Worm (Caenorhabditis elegans) whole organism, young adult: ENCODE measurements around the gene F44E2.6.
A peak's percentile ranks its signal among the peaks of the same experiment; 100 is the strongest.

Source experiments
- B0035.1 ChIP-seq: sonication (generic microtip); optimal IDR thresholded peaks from 2 replicates; lab custom pipeline; 2016; ENCODE audit warnings: missing genetic modification characterization, mild to moderate bottlenecking, missing compliant biosample characterization, missing genotype, missing genetic modification reagents
- B0336.3 ChIP-seq: fragments of 200-800 bp; sonication (Bioruptor generic); IDR thresholded peaks from 2 replicates; pipeline ENCODE4 v1.3.6; 2022; ENCODE audit warnings: missing genetic modification characterization, missing compliant biosample characterization
- C06A6.2 ChIP-seq: fragments of 200-800 bp; sonication (Bioruptor generic); conservative IDR thresholded peaks from 2 replicates; pipeline ENCODE4 v1.3.6; 2022; ENCODE audit warnings: missing genetic modification characterization, missing compliant biosample characterization
- C17E4.6 ChIP-seq: fragments of 200-800 bp; sonication (Bioruptor generic); IDR thresholded peaks from 2 replicates; pipeline ENCODE4 v1.3.6; 2022; ENCODE audit warnings: missing genetic modification reagents, missing genetic modification characterization, missing compliant biosample characterization
- F33H1.4 ChIP-seq: fragments of 200-800 bp; sonication (Bioruptor generic); IDR thresholded peaks from 2 replicates; pipeline ENCODE4 v1.3.6; 2022; ENCODE audit warnings: missing genetic modification reagents, missing genetic modification characterization, missing compliant biosample characterization
- F37B4.10 ChIP-seq: fragments of 200-800 bp; sonication (Bioruptor generic); IDR thresholded peaks from 2 replicates; pipeline ENCODE4 v1.3.6; 2022; ENCODE audit warnings: missing genetic modification characterization, missing compliant biosample characterization
- F52B5.7 ChIP-seq: sonication (generic microtip); optimal IDR thresholded peaks from 2 replicates; lab custom pipeline; 2016; ENCODE audit warnings: mild to moderate bottlenecking, missing genetic modification characterization, missing compliant biosample characterization
- Y53G8AR.9 ChIP-seq: fragments of 200-800 bp; sonication (Bioruptor generic); conservative IDR thresholded peaks from 2 replicates; pipeline ENCODE4 v1.3.6; 2022; ENCODE audit warnings: missing genetic modification reagents, missing genetic modification characterization, missing compliant biosample characterization
- Y56A3A.18 ChIP-seq: fragments of 200-800 bp; sonication (Bioruptor generic); IDR thresholded peaks from 2 replicates; pipeline ENCODE4 v1.3.6; 2022; ENCODE audit warnings: missing genetic modification reagents, missing genetic modification characterization, missing compliant biosample characterization
- Y67H2A.10 ChIP-seq: fragments of 200-800 bp; sonication (Bioruptor generic); conservative IDR thresholded peaks from 2 replicates; pipeline ENCODE4 v1.3.6; 2022; ENCODE audit warnings: missing genetic modification reagents, missing genetic modification characterization, missing compliant biosample characterization
- ZK185.1 ChIP-seq: sonication (generic microtip); optimal IDR thresholded peaks from 2 replicates; lab custom pipeline; 2016; ENCODE audit warnings: mild to moderate bottlenecking, missing genetic modification characterization, missing compliant biosample characterization; ENCODE audit not compliant: poor library complexity, severe bottlenecking
- atf-7 ChIP-seq: sonication (generic microtip); optimal IDR thresholded peaks from 2 replicates; lab custom pipeline; 2017; ENCODE audit warnings: mild to moderate bottlenecking, missing genetic modification characterization, missing compliant biosample characterization
- attf-5 ChIP-seq: fragments of 200-800 bp; sonication (Bioruptor generic); optimal IDR thresholded peaks from 2 replicates; lab custom pipeline; 2018; ENCODE audit warnings: mild to moderate bottlenecking, missing genetic modification characterization, missing compliant biosample characterization
- ceh-27 ChIP-seq: fragments of 200-800 bp; sonication (Bioruptor generic); optimal IDR thresholded peaks from 2 replicates; lab custom pipeline; 2018; ENCODE audit warnings: mild to moderate bottlenecking, missing genetic modification characterization, moderate library complexity, missing compliant biosample characterization
- dox-1 ChIP-seq: fragments of 200-800 bp; sonication (Bioruptor generic); IDR thresholded peaks from 2 replicates; pipeline ENCODE4 v1.3.6; 2022; ENCODE audit warnings: missing genetic modification reagents, missing genetic modification characterization, missing compliant biosample characterization
- dpff-1 ChIP-seq: sonication (generic microtip); optimal IDR thresholded peaks from 2 replicates; lab custom pipeline; 2017; ENCODE audit warnings: mild to moderate bottlenecking, missing genetic modification characterization, missing compliant biosample characterization
- efl-1 ChIP-seq: fragments of 150-350 bp; optimal IDR thresholded peaks from 2 replicates; lab custom pipeline; 2014; ENCODE audit warnings: missing biosample characterization, missing genetic modification reagents, missing genetic modification characterization
- egl-18 ChIP-seq: fragments of 200-800 bp; sonication (Bioruptor generic); IDR thresholded peaks from 2 replicates; pipeline ENCODE4 v1.3.6; 2022; ENCODE audit warnings: missing genetic modification reagents, missing genetic modification characterization, missing compliant biosample characterization
- egrh-3 ChIP-seq: fragments of 200-800 bp; sonication (Bioruptor generic); IDR thresholded peaks from 2 replicates; pipeline ENCODE4 v1.3.6; 2022; ENCODE audit warnings: missing genetic modification reagents, missing genetic modification characterization, missing compliant biosample characterization
- ekl-4 ChIP-seq: fragments of 200-800 bp; sonication (Bioruptor generic); IDR thresholded peaks from 2 replicates; pipeline ENCODE4 v1.3.6; 2022; ENCODE audit warnings: missing genetic modification reagents, missing genetic modification characterization, missing compliant biosample characterization
- ets-4 ChIP-seq: fragments of 200-800 bp; sonication (Bioruptor generic); optimal IDR thresholded peaks from 2 replicates; lab custom pipeline; 2018; ENCODE audit warnings: mild to moderate bottlenecking, missing genetic modification characterization, missing compliant biosample characterization
- hmg-1.2 ChIP-seq: fragments of 200-800 bp; sonication (Bioruptor generic); IDR thresholded peaks from 2 replicates; pipeline ENCODE4 v1.3.6; 2022; ENCODE audit warnings: missing genetic modification reagents, missing genetic modification characterization, missing compliant biosample characterization
- hmg-20 ChIP-seq: fragments of 200-800 bp; sonication (Bioruptor generic); IDR thresholded peaks from 2 replicates; pipeline ENCODE4 v1.3.6; 2022; ENCODE audit warnings: missing genetic modification reagents, missing genetic modification characterization, missing compliant biosample characterization
- let-607 ChIP-seq, 2 experiments: fragments of 200-800 bp in 1 of 2; sonication (Bioruptor generic) in 1 of 2; sonication (generic microtip) in 1 of 2; optimal IDR thresholded peaks; 2 replicates each; lab custom pipeline; 2016 to 2018; ENCODE audit warnings: mild to moderate bottlenecking in 2 of 2, missing compliant biosample characterization in 2 of 2, missing genetic modification characterization in 2 of 2, moderate library complexity in 2 of 2, missing genotype in 1 of 2
- lin-35 ChIP-seq, 3 experiments: fragments of 150-350 bp in 2 of 3; sonication (generic microtip) in 1 of 3; optimal IDR thresholded peaks; 2 replicates each; lab custom pipeline; 2014 to 2018; ENCODE audit warnings: missing biosample characterization in 3 of 3, missing genetic modification characterization in 3 of 3, missing genetic modification reagents in 3 of 3
- lin-40 ChIP-seq: sonication (generic microtip); optimal IDR thresholded peaks from 2 replicates; lab custom pipeline; 2016; ENCODE audit warnings: missing genetic modification characterization, mild to moderate bottlenecking, missing compliant biosample characterization, missing genotype, missing genetic modification reagents
- lin-54 ChIP-seq: fragments of 200-800 bp; sonication (Bioruptor generic); optimal IDR thresholded peaks from 2 replicates; lab custom pipeline; 2018; ENCODE audit warnings: mild to moderate bottlenecking, missing genetic modification characterization, missing compliant biosample characterization
- madf-10 ChIP-seq: sonication (generic microtip); optimal IDR thresholded peaks from 2 replicates; lab custom pipeline; 2016; ENCODE audit warnings: mild to moderate bottlenecking, missing genetic modification characterization, missing compliant biosample characterization
- nfyb-1 ChIP-seq: fragments of 200-800 bp; sonication (Bioruptor generic); IDR thresholded peaks from 2 replicates; pipeline ENCODE4 v1.3.6; 2022; ENCODE audit warnings: missing genetic modification reagents, missing genetic modification characterization, missing compliant biosample characterization
- nhr-80 ChIP-seq: sonication (generic microtip); optimal IDR thresholded peaks from 2 replicates; lab custom pipeline; 2016; ENCODE audit warnings: missing genetic modification characterization, missing compliant biosample characterization
- pbrm-1 ChIP-seq: fragments of 200-800 bp; sonication (Bioruptor generic); IDR thresholded peaks from 2 replicates; pipeline ENCODE4 v1.3.6; 2022; ENCODE audit warnings: missing genetic modification reagents, missing genetic modification characterization, missing compliant biosample characterization
- rec-8 ChIP-seq, 2 experiments: sonication (generic microtip); optimal IDR thresholded peaks; 2 replicates each; lab custom pipeline; 2016; ENCODE audit warnings: mild to moderate bottlenecking in 2 of 2, missing genetic modification characterization in 2 of 2, missing genetic modification reagents in 2 of 2, missing genotype in 2 of 2, missing biosample characterization in 1 of 2, missing compliant biosample characterization in 1 of 2, moderate library complexity in 1 of 2
- repo-1 ChIP-seq: sonication (generic microtip); optimal IDR thresholded peaks from 2 replicates; lab custom pipeline; 2017; ENCODE audit warnings: mild to moderate bottlenecking, missing genetic modification characterization, missing compliant biosample characterization
- snpc-1.3 ChIP-seq: sonication (generic microtip); optimal IDR thresholded peaks from 2 replicates; lab custom pipeline; 2017; ENCODE audit warnings: missing genetic modification characterization, mild to moderate bottlenecking, missing compliant biosample characterization, antibody characterized with exemption, moderate library complexity, missing genotype, missing genetic modification reagents; ENCODE audit not compliant: insufficient read depth
- tlf-1 ChIP-seq: fragments of 200-800 bp; sonication (Bioruptor generic); optimal IDR thresholded peaks from 2 replicates; lab custom pipeline; 2018; ENCODE audit warnings: mild to moderate bottlenecking, missing genetic modification characterization, missing compliant biosample characterization
- zfh-2 ChIP-seq: fragments of 200-800 bp; sonication (Bioruptor generic); conservative IDR thresholded peaks from 2 replicates; pipeline ENCODE4 v1.3.6; 2022; ENCODE audit warnings: missing genetic modification reagents, missing genetic modification characterization, missing compliant biosample characterization
- ztf-26 ChIP-seq: sonication (generic microtip); optimal IDR thresholded peaks from 2 replicates; lab custom pipeline; 2017; ENCODE audit warnings: missing genetic modification characterization, missing compliant biosample characterization
- ztf-3 ChIP-seq: fragments of 200-800 bp; sonication (Bioruptor generic); optimal IDR thresholded peaks from 2 replicates; lab custom pipeline; 2018; ENCODE audit warnings: mild to moderate bottlenecking, missing genetic modification characterization, missing compliant biosample characterization

F44E2.6 gene

DNA sequence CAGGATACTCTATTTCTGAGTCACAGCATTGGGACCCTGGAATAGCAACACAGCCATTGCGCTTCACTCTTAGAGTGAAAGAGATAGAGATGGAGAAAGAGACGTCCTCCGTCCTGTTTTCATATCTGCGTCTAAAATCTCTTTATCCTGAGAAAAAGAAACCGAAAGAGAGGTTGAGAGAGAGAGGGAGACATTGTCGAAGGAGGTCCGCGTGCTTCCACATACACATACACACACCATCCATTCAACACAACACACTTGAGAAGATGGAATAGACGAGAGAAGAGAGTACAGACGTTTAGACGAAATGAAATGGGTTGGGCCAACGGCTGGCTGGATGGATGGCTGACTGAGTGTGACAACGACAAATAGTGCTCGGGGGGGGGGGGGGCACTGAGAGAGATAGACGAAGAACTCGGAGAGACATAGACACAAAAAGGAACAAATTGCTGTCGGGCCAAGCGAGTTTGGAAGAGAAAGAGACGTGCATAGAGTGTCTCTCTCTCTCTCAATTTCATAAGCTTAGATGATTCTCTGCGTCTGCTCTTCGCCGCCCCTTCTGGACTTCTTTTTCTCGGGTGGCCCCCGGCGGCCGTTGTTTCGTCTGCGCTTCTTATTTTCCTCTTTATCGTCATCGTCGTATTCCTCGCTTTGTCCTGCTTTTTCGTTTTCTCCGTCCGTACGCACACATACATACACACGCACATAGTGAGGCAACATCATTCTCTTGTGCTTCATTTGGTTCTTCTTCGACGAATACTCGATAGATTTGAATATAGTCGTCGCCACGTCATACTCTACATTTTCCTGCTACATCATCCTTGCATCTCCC lies 44.8 kb downstream of the F44E2.6 start, which contains the start of gene F54F2.6 (continued):
- 0 out of 2 replicates have a peak, but pooled peaks have one; percentile 8 for TF ChIP-seq egl-18 (GFP tag; lab: Robert Waterston, UW)
- peak; percentile 99 for TF ChIP-seq zfh-2 (GFP tag; lab: Robert Waterston, UW)
- TF ChIP-seq dox-1 (GFP tag; lab: Robert Waterston, UW): peak; percentile 77
- TF ChIP-seq ekl-4 (GFP tag; lab: Robert Waterston, UW): 0 out of 2 replicates have a peak, but pooled peaks have one; percentile 12
- peak; percentile 42 for TF ChIP-seq ets-4 (GFP tag; lab: Kevin White, UChicago)
- peak in 1 of 2 experiments; percentile 36 for TF ChIP-seq let-607 (tag; optimal IDR thresholded peaks at IDR 0.05; lab: Kevin White, UChicago)
- no peak for TF ChIP-seq snpc-1.3 (tag; lab: Kevin White, UChicago)
- TF ChIP-seq lin-40: peak; percentile 77
- peak; percentile 42 for TF ChIP-seq madf-10 (tag; lab: Kevin White, UChicago)
- TF ChIP-seq ztf-26 (tag; lab: Kevin White, UChicago): peak; percentile 51
- peak; percentile 66 for TF ChIP-seq hmg-1.2 (GFP tag; lab: Robert Waterston, UW)
- peak; percentile 88 for TF ChIP-seq ceh-27 (GFP tag; lab: Kevin White, UChicago)
- peak; percentile 57 for TF ChIP-seq C06A6.2 (GFP tag; lab: Robert Waterston, UW)
- peak; percentile 32 for TF ChIP-seq B0035.1
- TF ChIP-seq nhr-80: peak; percentile 61
- peak in 1 of 3 experiments; percentile 78 for TF ChIP-seq lin-35 (GFP tag; optimal IDR thresholded peaks at IDR 0.05; lab: Kevin White, UChicago)
- TF ChIP-seq hmg-20 (GFP tag; lab: Robert Waterston, UW): no peak
- 0 out of 2 replicates have a peak, but pooled peaks have one; percentile 10 for TF ChIP-seq pbrm-1 (GFP tag; lab: Robert Waterston, UW)
- peak; percentile 53 for TF ChIP-seq ztf-3 (GFP tag; lab: Kevin White, UChicago)
- peak; percentile 86 for TF ChIP-seq attf-5 (GFP tag; lab: Kevin White, UChicago)
- TF ChIP-seq egrh-3 (GFP tag; lab: Robert Waterston, UW): peak; percentile 83
- 0 out of 2 replicates have a peak, but pooled peaks have one; percentile 9 for TF ChIP-seq F37B4.10
- TF ChIP-seq F33H1.4 (GFP tag; lab: Robert Waterston, UW): no peak
- TF ChIP-seq rec-8 (tag; optimal IDR thresholded peaks at IDR 0.05; lab: Kevin White, UChicago): no peak
- TF ChIP-seq repo-1 (tag; lab: Kevin White, UChicago): peak; percentile 57
- peak; percentile 81 for TF ChIP-seq atf-7 (tag; lab: Kevin White, UChicago)
- peak; percentile 20 for TF ChIP-seq dpff-1 (tag; lab: Kevin White, UChicago)
- no peak for TF ChIP-seq Y67H2A.10 (GFP tag; lab: Robert Waterston, UW)
- 0 out of 2 replicates have a peak, but pooled peaks have one; percentile 32 for TF ChIP-seq C17E4.6
- TF ChIP-seq lin-54 (GFP tag; lab: Kevin White, UChicago): peak; percentile 36
- 0 out of 2 replicates have a peak, but pooled peaks have one; percentile 50 for TF ChIP-seq nfyb-1 (GFP tag; lab: Robert Waterston, UW)
- peak; percentile 16 for TF ChIP-seq tlf-1 (GFP tag; lab: Kevin White, UChicago)
- TF ChIP-seq B0336.3: peak; percentile 77
- no peak; the same call in 1 of the 2 replicates for TF ChIP-seq Y53G8AR.9 (GFP tag; lab: Robert Waterston, UW)
- no peak for TF ChIP-seq F52B5.7 (tag; lab: Kevin White, UChicago)
- TF ChIP-seq Y56A3A.18 (GFP tag; lab: Robert Waterston, UW): no peak
- peak; percentile 52 for TF ChIP-seq ZK185.1 (tag; lab: Kevin White, UChicago)
- no peak for TF ChIP-seq efl-1 (GFP tag; lab: Kevin White, UChicago)
